Worm (Caenorhabditis elegans): ENCODE results near the gene col-92.
"Not testable (repeated sequence)": the region's sequence is repeated elsewhere in the genome, so short reads cannot be mapped to it uniquely, and the experiment has no call there.

col-92 gene

ce11 chrIII:10983153-10983552 lies at the start of gene col-92:
TSS of gene col-92 (minus strand) at chrIII:10983253.
- TF ChIP-seq W03F9.2 (tag; optimal IDR thresholded peaks at IDR 0.05): no peak
- no peak for TF ChIP-seq dao-5 (tag; optimal IDR thresholded peaks at IDR 0.05)
- TF ChIP-seq him-1 (tag; optimal IDR thresholded peaks at IDR 0.05): no peak

ce11 chrIII:11031309-11031708 lies 48.3 kb upstream of the col-92 start, which contains the start of gene Y48A6B.14:
TSS of gene Y48A6B.14 (plus strand) at chrIII:11031609.
- TF ChIP-seq dao-5 (tag; optimal IDR thresholded peaks at IDR 0.05) (no peak), him-1 (tag; optimal IDR thresholded peaks at IDR 0.05) (no peak), W03F9.2 (tag; optimal IDR thresholded peaks at IDR 0.05) (no peak)

ce11 chrIII:11029337-11029736 lies 46.3 kb upstream of the col-92 start, which contains the start of gene Y48A6B.8:
TSS of gene Y48A6B.8 (minus strand) at chrIII:11029437.
- TF ChIP-seq W03F9.2, him-1, dao-5 (tag; optimal IDR thresholded peaks at IDR 0.05): not testable (repeated sequence)

ce11 chrIII:11026516-11027048 lies 43.5 kb upstream of the col-92 start, which contains the start of gene Y48A6B.7:
TSS of gene Y48A6B.7 (minus strand) at chrIII:11026566.
- TF ChIP-seq him-1 (tag; optimal IDR thresholded peaks at IDR 0.05) (no peak), W03F9.2 (tag; optimal IDR thresholded peaks at IDR 0.05) (peak; percentile 28), dao-5 (tag; optimal IDR thresholded peaks at IDR 0.05) (no peak)

DNA sequence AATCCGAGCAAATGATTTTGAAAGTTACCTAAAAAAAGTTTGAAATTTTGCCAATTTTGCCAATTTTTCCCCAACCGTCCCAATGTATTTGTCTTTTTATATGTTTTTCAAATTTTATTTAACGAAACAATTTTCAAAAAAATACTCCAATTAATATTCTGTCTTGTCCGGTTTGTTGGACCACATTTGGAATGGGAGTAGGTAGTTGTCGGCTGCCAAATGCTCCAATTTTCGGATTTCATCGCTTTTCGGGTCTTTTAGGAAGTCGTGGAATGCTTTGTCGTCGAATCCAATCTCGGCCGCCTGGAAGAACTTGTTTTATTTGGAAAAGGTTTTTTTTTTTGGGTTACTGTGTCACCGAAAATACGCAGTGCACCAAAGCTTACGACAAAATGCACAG lies 42.1 kb upstream of the col-92 start:
- no peak for TF ChIP-seq W03F9.2 (tag; optimal IDR thresholded peaks at IDR 0.05)
- TF ChIP-seq him-1 (tag; optimal IDR thresholded peaks at IDR 0.05): no peak
- no peak for TF ChIP-seq dao-5 (tag; optimal IDR thresholded peaks at IDR 0.05)

DNA sequence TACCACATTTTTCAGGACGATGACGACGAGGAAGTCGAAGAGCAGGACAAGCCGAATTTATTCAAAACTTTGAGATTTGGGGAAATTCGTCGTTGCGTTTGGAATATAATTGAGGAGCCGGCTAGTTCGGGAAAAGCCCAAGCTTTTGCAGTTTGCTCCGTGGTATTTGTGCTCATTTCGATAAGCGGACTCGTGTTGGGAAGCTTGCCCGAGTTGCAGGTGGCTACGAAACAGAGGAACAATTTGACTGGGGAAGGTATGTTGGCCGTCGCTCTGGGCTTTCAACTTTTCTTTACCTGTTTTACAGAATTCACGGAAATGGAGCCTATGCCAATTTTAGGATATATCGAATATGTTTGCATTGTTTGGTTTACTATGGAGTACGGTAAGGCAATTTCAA lies 39.2 kb upstream of the col-92 start:
- TF ChIP-seq W03F9.2 (tag; optimal IDR thresholded peaks at IDR 0.05) (no peak), him-1 (tag; optimal IDR thresholded peaks at IDR 0.05) (no peak), dao-5 (tag; optimal IDR thresholded peaks at IDR 0.05) (no peak)

DNA sequence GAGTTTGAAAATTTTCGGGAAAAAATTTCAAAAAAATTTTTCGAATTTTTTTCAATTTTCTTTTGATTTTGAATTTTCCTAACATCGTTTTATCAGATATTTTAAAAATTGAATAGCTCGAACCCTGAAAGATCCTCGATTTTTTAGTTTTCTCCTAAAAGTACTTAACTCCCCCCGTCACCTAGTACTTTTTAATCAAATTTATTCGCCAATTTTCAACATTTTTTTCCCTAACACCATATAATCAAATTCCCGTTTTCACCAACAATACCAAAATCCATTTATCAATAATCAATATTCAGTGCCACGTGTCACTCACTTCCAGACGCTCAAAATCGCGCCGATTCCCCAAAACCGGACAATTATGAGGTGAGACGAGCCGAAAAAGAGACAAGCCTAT lies 29.2 kb upstream of the col-92 start, which contains the start of gene kvs-4:
Gene kvs-4, plus strand, starts transcription at position 301 of the 400 bp plus-strand sequence.
- TF ChIP-seq dao-5 (tag; optimal IDR thresholded peaks at IDR 0.05): no peak
- no peak for TF ChIP-seq him-1 (tag; optimal IDR thresholded peaks at IDR 0.05)
- no peak for TF ChIP-seq W03F9.2 (tag; optimal IDR thresholded peaks at IDR 0.05)

ce11 chrIII:11010597-11010996 lies 27.5 kb upstream of the col-92 start:
- TF ChIP-seq W03F9.2 (tag; optimal IDR thresholded peaks at IDR 0.05): no peak
- TF ChIP-seq him-1 (tag; optimal IDR thresholded peaks at IDR 0.05): no peak
- no peak for TF ChIP-seq dao-5 (tag; optimal IDR thresholded peaks at IDR 0.05)

- TF ChIP-seq W03F9.2 (tag; optimal IDR thresholded peaks at IDR 0.05) (no peak), him-1 (tag; optimal IDR thresholded peaks at IDR 0.05) (no peak), dao-5 (tag; optimal IDR thresholded peaks at IDR 0.05) (no peak)
Measured at ce11 chrIII:11008869-11009268, 25.8 kb upstream of the col-92 start, which contains the start of gene exos-1. TSS of gene exos-1 (plus strand) at chrIII:11009043.

- TF ChIP-seq W03F9.2 (tag; optimal IDR thresholded peaks at IDR 0.05) (peak; percentile 76), dao-5 (tag; optimal IDR thresholded peaks at IDR 0.05) (no peak), him-1 (tag; optimal IDR thresholded peaks at IDR 0.05) (no peak)
Measured at ce11 chrIII:11007552-11008272, 24.7 kb upstream of the col-92 start, which contains the start of the genes fipr-17 and Y48A6B.3. TSS of gene fipr-17 (minus strand) at chrIII:11007602. TSS of gene Y48A6B.3 (plus strand) at chrIII:11008222.

- TF ChIP-seq W03F9.2 (tag; optimal IDR thresholded peaks at IDR 0.05): no peak
- TF ChIP-seq him-1 (tag; optimal IDR thresholded peaks at IDR 0.05): no peak
- no peak for TF ChIP-seq dao-5 (tag; optimal IDR thresholded peaks at IDR 0.05)
Measured at ce11 chrIII:11002808-11003207, 19.8 kb upstream of the col-92 start.

ce11 chrIII:10995156-10995555 lies 12.1 kb upstream of the col-92 start, which contains the start of gene dmsr-5:
TSS of gene dmsr-5 (minus strand) at chrIII:10995256.
- no peak for TF ChIP-seq dao-5 (tag; optimal IDR thresholded peaks at IDR 0.05)
- TF ChIP-seq him-1 (tag; optimal IDR thresholded peaks at IDR 0.05): no peak
- TF ChIP-seq W03F9.2 (tag; optimal IDR thresholded peaks at IDR 0.05): no peak

DNA sequence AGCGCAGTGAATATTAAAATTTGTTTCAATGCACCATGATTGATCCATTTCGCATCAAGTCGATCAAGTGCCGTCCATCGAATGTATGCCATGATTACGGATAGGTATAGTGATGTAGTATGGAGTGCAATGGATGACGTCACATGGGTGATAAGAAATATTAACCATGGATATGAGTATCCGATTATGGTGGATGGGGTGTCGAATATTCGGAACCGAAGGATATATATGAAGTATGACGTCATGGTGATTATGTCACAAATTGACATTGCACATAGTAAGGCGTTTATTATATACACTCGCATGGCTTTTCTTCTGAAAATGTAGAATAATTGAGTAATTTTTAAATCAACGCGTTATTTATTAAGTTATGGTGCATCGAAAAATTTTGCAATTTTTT lies 11.0 kb upstream of the col-92 start:
- TF ChIP-seq him-1 (tag; optimal IDR thresholded peaks at IDR 0.05): no peak
- no peak for TF ChIP-seq dao-5 (tag; optimal IDR thresholded peaks at IDR 0.05)
- no peak for TF ChIP-seq W03F9.2 (tag; optimal IDR thresholded peaks at IDR 0.05)

DNA sequence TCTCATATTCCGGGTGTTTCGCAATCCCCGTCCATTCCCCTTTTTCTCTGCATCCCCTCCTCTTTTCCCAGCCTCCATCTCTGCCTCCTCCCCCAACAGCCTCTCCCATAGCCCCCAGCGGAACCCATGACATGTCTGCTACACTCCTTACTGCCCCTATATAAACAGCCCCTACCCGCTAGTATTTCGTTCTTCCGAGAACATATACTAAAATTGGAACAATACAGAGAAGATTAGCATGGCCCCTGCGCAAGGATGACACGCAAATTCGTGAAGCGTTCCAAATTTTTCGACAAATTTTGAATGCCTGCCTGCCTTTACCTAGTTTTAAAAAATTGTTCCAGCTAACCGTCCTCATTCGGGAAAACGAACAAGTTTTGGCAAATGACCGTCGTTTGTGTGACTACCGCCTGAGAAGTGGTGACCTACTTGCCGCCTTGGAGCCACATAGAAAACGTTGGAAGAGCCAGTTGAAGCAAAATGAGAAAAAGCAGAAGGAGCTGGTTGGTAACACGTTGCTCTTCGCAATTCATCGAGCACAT lies 6.5 kb upstream of the col-92 start:
- TF ChIP-seq W03F9.2 (tag; optimal IDR thresholded peaks at IDR 0.05) (peak; percentile 81), him-1 (tag; optimal IDR thresholded peaks at IDR 0.05) (peak; percentile 97), dao-5 (tag; optimal IDR thresholded peaks at IDR 0.05) (peak; percentile 89)
